Fruit fly (Drosophila melanogaster): ENCODE data around the gene Crk.

DNA sequence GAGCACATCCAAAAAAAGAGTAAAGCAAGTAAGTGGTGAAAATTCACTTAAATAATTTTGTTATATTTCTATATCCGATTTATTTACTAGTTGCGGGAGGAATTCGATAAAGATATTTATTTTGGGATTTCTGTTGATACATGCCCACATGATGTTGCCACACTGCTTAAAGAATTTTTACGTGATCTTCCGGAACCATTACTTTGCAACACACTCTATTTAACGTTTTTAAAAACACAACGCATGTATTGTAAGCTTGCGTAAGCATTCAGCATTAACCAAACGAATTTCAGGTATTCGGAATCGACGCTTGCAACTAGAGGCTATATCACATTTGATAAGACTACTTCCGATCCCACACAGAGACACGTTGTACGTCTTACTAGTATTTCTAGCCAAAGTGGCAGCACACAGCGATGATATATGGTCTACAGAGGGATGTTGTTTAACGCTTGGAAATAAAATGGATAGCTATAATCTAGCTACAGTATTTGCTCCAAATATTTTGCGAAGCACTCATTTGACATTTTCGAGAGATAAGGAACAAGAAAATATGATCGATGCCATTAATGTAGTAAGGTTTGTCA lies 51.6 kb downstream of the Crk start:
- no peak for TF ChIP-seq CG8478 (optimal IDR thresholded peaks at IDR 0.05)
- no peak for TF ChIP-seq CTCF (optimal IDR thresholded peaks at IDR 0.05)
